Fruit fly (Drosophila melanogaster) whole organism, embryonic: ENCODE data around the gene CG12012.

Experiments used
- CG15696 ChIP-seq: fragments of 200-800 bp; sonication (Bioruptor generic); optimal IDR thresholded peaks from 2 replicates; lab custom pipeline; 2019; ENCODE audit warnings: missing biosample characterization, mild to moderate bottlenecking, missing genetic modification characterization, moderate library complexity
- dysf ChIP-seq: fragments of 200-800 bp; sonication (Bioruptor generic); IDR thresholded peaks from 3 replicates; pipeline ENCODE4 v1.3.6; 2022; ENCODE audit warnings: missing biosample characterization, missing genetic modification characterization
- jing ChIP-seq: fragments of 200-800 bp; sonication (Bioruptor generic); optimal IDR thresholded peaks from 2 replicates; lab custom pipeline; 2018; ENCODE audit warnings: missing biosample characterization, mild to moderate bottlenecking, missing genetic modification characterization
- pita ChIP-seq: fragments of 200-800 bp; sonication (Bioruptor generic); optimal IDR thresholded peaks from 2 replicates; lab custom pipeline; 2017; ENCODE audit warnings: missing biosample characterization, mild to moderate bottlenecking, missing genetic modification characterization

DNA sequence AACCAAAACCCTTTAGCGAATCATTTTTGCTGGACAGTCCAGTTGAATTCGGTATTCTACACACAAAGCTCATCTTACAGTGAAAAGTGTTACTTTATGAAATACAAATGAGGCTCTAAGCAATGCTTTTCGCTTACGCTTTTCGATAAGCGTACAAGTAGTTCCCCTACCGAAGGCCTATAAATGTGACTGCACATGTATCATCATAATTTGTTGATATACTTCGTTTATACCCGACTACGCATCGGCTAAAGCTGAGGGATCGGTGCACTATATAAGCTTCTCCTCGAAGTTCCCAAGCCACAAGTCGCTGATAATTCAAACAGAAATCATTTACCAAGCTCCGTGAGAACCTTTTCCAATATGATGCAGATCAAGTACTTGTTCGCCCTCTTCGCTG is 7.3 kb upstream of the CG12012 start, which contains the start of gene Drs:
- TF ChIP-seq jing (GFP tag; lab: Kevin White, UChicago), result no peak
- TF ChIP-seq CG15696, result no peak
- no peak for TF ChIP-seq pita (GFP tag; lab: Kevin White, UChicago)
- no peak for TF ChIP-seq dysf (GFP tag; lab: Robert Waterston, UW)
